Fruit fly (Drosophila melanogaster) whole organism, embryonic: ENCODE data around the gene sob.

Experiments used
- BEAF-32 ChIP-seq: fragments of 200-800 bp; sonication (Bioruptor generic); optimal IDR thresholded peaks from 3 replicates; lab custom pipeline; 2017; ENCODE audit warnings: missing biosample characterization, missing genetic modification characterization, mild to moderate bottlenecking, moderate library complexity, missing genetic modification reagents
- CG10366 ChIP-seq: fragments of 200-800 bp; sonication (Bioruptor generic); IDR thresholded peaks from 2 replicates; pipeline ENCODE4 v1.3.6; 2022; ENCODE audit warnings: missing biosample characterization, missing genetic modification characterization
- CG11696 ChIP-seq: fragments of 200-800 bp; sonication (Bioruptor generic); IDR thresholded peaks from 2 replicates; pipeline ENCODE4 v1.3.6; 2022; ENCODE audit warnings: missing biosample characterization, missing genetic modification characterization
- CG11723 ChIP-seq: fragments of 200-800 bp; sonication (Bioruptor generic); optimal IDR thresholded peaks from 2 replicates; lab custom pipeline; 2017; ENCODE audit warnings: missing biosample characterization, mild to moderate bottlenecking, missing genetic modification characterization
- CG12236 ChIP-seq: fragments of 200-800 bp; sonication (Bioruptor generic); optimal IDR thresholded peaks from 2 replicates; lab custom pipeline; 2016; ENCODE audit warnings: missing biosample characterization, missing genetic modification characterization
- CG13424 ChIP-seq: fragments of 200-800 bp; sonication (Bioruptor generic); optimal IDR thresholded peaks from 2 replicates; lab custom pipeline; 2019; ENCODE audit warnings: missing biosample characterization, mild to moderate bottlenecking, missing genetic modification characterization, moderate library complexity
- CG14710 ChIP-seq: fragments of 200-800 bp; sonication (Bioruptor generic); optimal IDR thresholded peaks from 3 replicates; lab custom pipeline; 2019; ENCODE audit warnings: missing biosample characterization, mild to moderate bottlenecking, missing genetic modification characterization, moderate library complexity
- CG15073 ChIP-seq: fragments of 200-800 bp; sonication (Bioruptor generic); optimal IDR thresholded peaks from 2 replicates; lab custom pipeline; 2016; ENCODE audit warnings: missing biosample characterization, missing genetic modification characterization
- CG1602 ChIP-seq: fragments of 200-800 bp; sonication (Bioruptor generic); optimal IDR thresholded peaks from 3 replicates; lab custom pipeline; 2016; ENCODE audit warnings: missing biosample characterization, missing genetic modification characterization
- CG17361 ChIP-seq: fragments of 200-800 bp; sonication (Bioruptor generic); IDR thresholded peaks from 3 replicates; pipeline ENCODE4 v1.3.6; 2022; ENCODE audit warnings: missing biosample characterization, missing genetic modification characterization
- CG2202 ChIP-seq: fragments of 200-800 bp; sonication (Bioruptor generic); optimal IDR thresholded peaks from 2 replicates; lab custom pipeline; 2018; ENCODE audit warnings: missing biosample characterization, mild to moderate bottlenecking, missing genetic modification characterization
- CG2678 ChIP-seq: fragments of 200-800 bp; sonication (Bioruptor generic); optimal IDR thresholded peaks from 3 replicates; lab custom pipeline; 2019; ENCODE audit warnings: missing biosample characterization, mild to moderate bottlenecking, missing genetic modification characterization, moderate library complexity
- CG32772 ChIP-seq: fragments of 200-800 bp; sonication (Bioruptor generic); IDR thresholded peaks from 2 replicates; pipeline ENCODE4 v1.3.6; 2022; ENCODE audit warnings: missing biosample characterization, missing genetic modification characterization
- CG34422 ChIP-seq: fragments of 200-800 bp; sonication (Bioruptor generic); IDR thresholded peaks from 3 replicates; pipeline ENCODE4 v1.3.6; 2022; ENCODE audit warnings: missing biosample characterization, missing genetic modification characterization
- CG3726 ChIP-seq: fragments of 200-800 bp; sonication (Bioruptor generic); IDR thresholded peaks from 3 replicates; pipeline ENCODE4, ENCODE4 v1.3.6; 2022; ENCODE audit warnings: missing biosample characterization, missing genetic modification characterization
- CG3838 ChIP-seq: fragments of 200-800 bp; sonication (Bioruptor generic); optimal IDR thresholded peaks from 3 replicates; lab custom pipeline; 2016; ENCODE audit warnings: missing biosample characterization, missing genetic modification characterization
- CG4707 ChIP-seq: fragments of 200-800 bp; sonication (Bioruptor generic); optimal IDR thresholded peaks from 2 replicates; lab custom pipeline; 2018; ENCODE audit warnings: missing biosample characterization, mild to moderate bottlenecking, missing genetic modification characterization, moderate library complexity
- CG6689 ChIP-seq: fragments of 200-800 bp; sonication (Bioruptor generic); IDR thresholded peaks from 2 replicates; pipeline ENCODE4 v1.3.6; 2022; ENCODE audit warnings: missing biosample characterization, missing genetic modification characterization
- CG8290 ChIP-seq, 3 experiments: fragments of 200-800 bp; sonication (Bioruptor generic); optimal IDR thresholded peaks; 2 replicates each; lab custom pipeline; 2016 to 2019; ENCODE audit warnings: missing biosample characterization in 3 of 3, missing genetic modification characterization in 3 of 3, mild to moderate bottlenecking in 2 of 3, moderate library complexity in 1 of 3
- CG8924 ChIP-seq: fragments of 200-800 bp; optimal IDR thresholded peaks from 3 replicates; lab custom pipeline; 2019; ENCODE audit warnings: missing biosample characterization, mild to moderate bottlenecking, missing genetic modification characterization, moderate library complexity
- HmgZ ChIP-seq: fragments of 200-800 bp; sonication (Bioruptor generic); optimal IDR thresholded peaks from 2 replicates; lab custom pipeline; 2018; ENCODE audit warnings: missing biosample characterization, mild to moderate bottlenecking, missing genetic modification characterization
- Hr3 ChIP-seq: fragments of 200-800 bp; sonication (Bioruptor generic); optimal IDR thresholded peaks from 3 replicates; lab custom pipeline; 2016; ENCODE audit warnings: missing biosample characterization, missing genetic modification characterization
- Hr51 ChIP-seq, 2 experiments: fragments of 200-800 bp; sonication (Bioruptor generic); optimal IDR thresholded peaks; 2 replicates in 1 of 2; 3 replicates in 1 of 2; lab custom pipeline; 2016 to 2018; ENCODE audit warnings: missing biosample characterization in 2 of 2, missing genetic modification characterization in 2 of 2, mild to moderate bottlenecking in 1 of 2, moderate library complexity in 1 of 2
- Lhr ChIP-seq: fragments of 200-800 bp; sonication (Bioruptor generic); optimal IDR thresholded peaks from 3 replicates; lab custom pipeline; 2017; ENCODE audit warnings: mild to moderate bottlenecking, missing biosample characterization, missing genetic modification reagents, missing genetic modification characterization
- Pdp1 ChIP-seq, 2 experiments: fragments of 200-800 bp; sonication (Bioruptor generic); optimal IDR thresholded peaks; 3 replicates each; lab custom pipeline; 2016; ENCODE audit warnings: missing biosample characterization in 2 of 2, missing genetic modification characterization in 2 of 2, mild to moderate bottlenecking in 1 of 2, moderate library complexity in 1 of 2
- Ptx1 ChIP-seq: fragments of 200-800 bp; sonication (Bioruptor generic); IDR thresholded peaks from 2 replicates; pipeline ENCODE4 v1.3.6; 2022; ENCODE audit warnings: missing biosample characterization, missing genetic modification characterization
- Spps ChIP-seq: fragments of 200-800 bp; sonication (Bioruptor generic); optimal IDR thresholded peaks from 2 replicates; lab custom pipeline; 2018; ENCODE audit warnings: missing biosample characterization, mild to moderate bottlenecking, missing genetic modification characterization
- Trl ChIP-seq, 3 experiments: fragments of >200 bp in 2 of 3; fragments of 200-800 bp in 1 of 3; sonication (Bioruptor generic) in 1 of 3; optimal IDR thresholded peaks; 2 replicates in 1 of 3; 3 replicates in 2 of 3; lab custom pipeline; 2016 to 2017; ENCODE audit warnings: missing biosample characterization in 1 of 3, missing genetic modification characterization in 1 of 3
- Usf ChIP-seq: fragments of 200-800 bp; sonication (Bioruptor generic); optimal IDR thresholded peaks from 2 replicates; lab custom pipeline; 2017; ENCODE audit warnings: missing genotype, missing biosample characterization, missing genetic modification characterization
- chm ChIP-seq: fragments of 200-800 bp; sonication (Bioruptor generic); IDR thresholded peaks from 2 replicates; pipeline ENCODE4 v1.3.6; 2022; ENCODE audit warnings: missing biosample characterization, missing genetic modification characterization
- dmrt11E ChIP-seq: fragments of 200-800 bp; sonication (Bioruptor generic); optimal IDR thresholded peaks from 3 replicates; lab custom pipeline; 2018; ENCODE audit warnings: missing biosample characterization, mild to moderate bottlenecking, missing genetic modification characterization, moderate library complexity
- dpn ChIP-seq, 2 experiments: fragments of 200-800 bp; sonication (Bioruptor generic); optimal IDR thresholded peaks; 3 replicates each; lab custom pipeline; 2016; ENCODE audit warnings: missing biosample characterization in 2 of 2, missing genetic modification characterization in 2 of 2
- esg ChIP-seq: fragments of 200-800 bp; sonication (Bioruptor generic); conservative IDR thresholded peaks from 2 replicates; pipeline ENCODE4 v1.3.6; 2022; ENCODE audit warnings: missing biosample characterization, missing genetic modification characterization
- gsb ChIP-seq: fragments of 200-800 bp; sonication (Bioruptor generic); IDR thresholded peaks from 2 replicates; pipeline ENCODE4 v1.3.6; 2022; ENCODE audit warnings: missing biosample characterization, missing genetic modification characterization
- her ChIP-seq: fragments of 200-800 bp; sonication (Bioruptor generic); optimal IDR thresholded peaks from 2 replicates; lab custom pipeline; 2016; ENCODE audit warnings: missing biosample characterization, missing genetic modification characterization
- ind ChIP-seq: fragments of 200-800 bp; sonication (Bioruptor generic); optimal IDR thresholded peaks from 3 replicates; lab custom pipeline; 2016; ENCODE audit warnings: missing biosample characterization, missing genetic modification characterization
- onecut ChIP-seq: fragments of 200-800 bp; sonication (Bioruptor generic); IDR thresholded peaks from 2 replicates; pipeline ENCODE4 v1.3.6; 2022; ENCODE audit warnings: missing biosample characterization, missing genetic modification characterization
- pnt ChIP-seq: fragments of 200-800 bp; sonication (Bioruptor generic); optimal IDR thresholded peaks from 3 replicates; lab custom pipeline; 2016; ENCODE audit warnings: missing biosample characterization, missing genetic modification characterization
- prd ChIP-seq, 3 experiments: fragments of >200 bp in 2 of 3; fragments of 200-800 bp in 1 of 3; sonication (Bioruptor generic) in 1 of 3; optimal IDR thresholded peaks in 2 of 3; IDR thresholded peaks in 1 of 3; 2 replicates in 2 of 3; 3 replicates in 1 of 3; pipeline versions ENCODE4 v1.3.6 to Lab custom; 2017 to 2022; ENCODE audit warnings: missing biosample characterization in 1 of 3, missing genetic modification characterization in 1 of 3
- ranshi ChIP-seq: fragments of 200-800 bp; sonication (Bioruptor generic); IDR thresholded peaks from 2 replicates; pipeline ENCODE4 v1.3.6; 2022; ENCODE audit warnings: missing biosample characterization, missing genetic modification characterization
- row ChIP-seq: fragments of 200-800 bp; sonication (Bioruptor generic); IDR thresholded peaks from 3 replicates; pipeline ENCODE4 v1.3.6; 2022; ENCODE audit warnings: missing biosample characterization, missing genetic modification characterization
- sc ChIP-seq, 3 experiments: fragments of >200 bp in 2 of 3; fragments of 200-800 bp in 1 of 3; sonication (Bioruptor generic) in 1 of 3; optimal IDR thresholded peaks; 2 replicates in 2 of 3; 3 replicates in 1 of 3; lab custom pipeline; 2017; ENCODE audit warnings: mild to moderate bottlenecking in 1 of 3, missing biosample characterization in 1 of 3, missing genetic modification characterization in 1 of 3, missing genetic modification reagents in 1 of 3
- sens-2 ChIP-seq: fragments of 200-800 bp; sonication (Bioruptor generic); IDR thresholded peaks from 2 replicates; pipeline ENCODE4 v1.3.6; 2022; ENCODE audit warnings: missing biosample characterization, missing genetic modification characterization
- tin ChIP-seq: fragments of 200-800 bp; sonication (Bioruptor generic); optimal IDR thresholded peaks from 3 replicates; lab custom pipeline; 2016; ENCODE audit warnings: missing biosample characterization, missing genetic modification characterization
- toy ChIP-seq: fragments of 200-800 bp; sonication (Bioruptor generic); IDR thresholded peaks from 2 replicates; pipeline ENCODE4 v1.3.6; 2022; ENCODE audit warnings: missing biosample characterization, missing genetic modification characterization
- twi ChIP-seq: fragments of 200-800 bp; optimal IDR thresholded peaks from 2 replicates; lab custom pipeline; 2019; ENCODE audit warnings: missing biosample characterization, mild to moderate bottlenecking, missing genetic modification characterization, moderate library complexity
- vvl ChIP-seq: fragments of 200-800 bp; sonication (Bioruptor generic); IDR thresholded peaks from 2 replicates; pipeline ENCODE4 v1.3.6; 2022; ENCODE audit warnings: missing biosample characterization, missing genetic modification characterization
- zen ChIP-seq: fragments of 200-800 bp; sonication (Bioruptor generic); optimal IDR thresholded peaks from 3 replicates; lab custom pipeline; 2018; ENCODE audit warnings: missing biosample characterization, mild to moderate bottlenecking, missing genetic modification characterization, moderate library complexity

Gene sob

DNA sequence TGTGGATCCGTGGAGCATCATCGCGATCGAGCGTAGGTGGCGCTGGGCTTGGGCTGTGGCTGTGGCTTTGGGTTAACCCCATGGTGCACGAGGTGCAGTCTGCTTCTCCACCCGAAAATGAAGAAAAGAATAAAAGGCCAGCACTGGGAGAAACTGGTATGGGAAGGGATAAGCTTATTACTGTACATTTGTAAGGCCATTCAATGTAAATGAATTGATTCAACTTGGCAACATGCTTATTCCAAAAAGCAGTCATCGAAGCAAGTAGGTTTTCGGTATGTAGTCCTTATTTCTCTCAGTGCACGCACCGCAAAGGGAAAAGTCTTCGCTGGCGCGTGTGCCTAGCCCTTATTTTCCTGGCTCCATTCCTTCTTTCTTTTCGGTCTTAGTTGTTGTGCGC, 14.0 kb downstream of the sob start (continued):
- TF ChIP-seq CG11696 (GFP tag; lab: Robert Waterston, UW) (0 out of 2 replicates have a peak, but pooled peaks have one; percentile 24), CG2678 (tag; lab: Kevin White, UChicago) (peak; percentile 41), CG17361 (GFP tag; lab: Robert Waterston, UW) (peak; percentile 62; the same call in 2 of the 3 replicates), CG2202 (tag; lab: Kevin White, UChicago) (peak; percentile 51), CG10366 (GFP tag; lab: Robert Waterston, UW) (no peak), Lhr (peak; percentile 0), zen (tag; lab: Kevin White, UChicago) (peak; percentile 45), chm (peak; percentile 52; the same call in 1 of the 2 replicates), onecut (GFP tag; lab: Robert Waterston, UW) (0 out of 2 replicates have a peak, but pooled peaks have one; percentile 21), gsb (GFP tag; lab: Robert Waterston, UW) (no peak), CG6689 (GFP tag; lab: Robert Waterston, UW) (peak; percentile 46; the same call in 1 of the 2 replicates), Pdp1 (GFP tag; optimal IDR thresholded peaks at IDR 0.05; lab: Kevin White, UChicago) (peak; percentile 26 to 43), row (GFP tag; lab: Robert Waterston, UW) (peak; percentile 56), sc (optimal IDR thresholded peaks at IDR 0.05; lab: Kevin White, UChicago) (no peak), sc (GFP tag; optimal IDR thresholded peaks at IDR 0.05; lab: Kevin White, UChicago) (peak; percentile 43), toy (GFP tag; lab: Robert Waterston, UW) (no peak), her (GFP tag; lab: Kevin White, UChicago) (peak; percentile 8), ranshi (peak; percentile 48; the same call in 1 of the 2 replicates), vvl (GFP tag; lab: Robert Waterston, UW) (peak; percentile 67), twi (tag; lab: Kevin White, UChicago) (peak; percentile 25), Spps (tag; lab: Kevin White, UChicago) (peak; percentile 31), Ptx1 (GFP tag; lab: Robert Waterston, UW) (peak; percentile 32; the same call in 1 of the 2 replicates), prd (optimal IDR thresholded peaks at IDR 0.05; lab: Kevin White, UChicago) (no peak), prd (GFP tag; IDR thresholded peaks at IDR 0.05; lab: Robert Waterston, UW) (peak; percentile 72; the same call in 2 of the 3 replicates), ind (peak; percentile 5), Hr3 (GFP tag; lab: Kevin White, UChicago) (peak; percentile 5), sens-2 (peak; percentile 25; the same call in 1 of the 2 replicates), CG34422 (GFP tag; lab: Robert Waterston, UW) (no peak), CG15073 (no peak), pnt (GFP tag; lab: Kevin White, UChicago) (peak; percentile 50), Trl (optimal IDR thresholded peaks at IDR 0.05; lab: Kevin White, UChicago) (no peak), Trl (GFP tag; optimal IDR thresholded peaks at IDR 0.05; lab: Kevin White, UChicago) (peak; percentile 29), CG8290 (GFP tag; optimal IDR thresholded peaks at IDR 0.05; lab: Kevin White, UChicago) (peak; percentile 6), CG8290 (tag; optimal IDR thresholded peaks at IDR 0.05; lab: Kevin White, UChicago) (no peak), CG4707 (GFP tag; lab: Kevin White, UChicago) (no peak), tin (GFP tag; lab: Kevin White, UChicago) (peak; percentile 55), Usf (GFP tag; lab: Kevin White, UChicago) (peak; percentile 25), dpn (GFP tag; optimal IDR thresholded peaks at IDR 0.05; lab: Kevin White, UChicago) (peak in 1 of 2 experiments; percentile 11), Hr51 (GFP tag; optimal IDR thresholded peaks at IDR 0.05; lab: Kevin White, UChicago) (no peak), CG3838 (GFP tag; lab: Kevin White, UChicago) (no peak), CG3726 (GFP tag; lab: Robert Waterston, UW) (no peak), CG11723 (GFP tag; lab: Kevin White, UChicago) (no peak), CG8924 (tag; lab: Kevin White, UChicago) (peak; percentile 8), CG1602 (GFP tag; lab: Kevin White, UChicago) (peak; percentile 23), CG13424 (peak; percentile 14), esg (GFP tag; lab: Robert Waterston, UW) (no peak), CG12236 (GFP tag; lab: Kevin White, UChicago) (peak; percentile 7), CG32772 (peak; percentile 45; the same call in 1 of the 2 replicates), dmrt11E (tag; lab: Kevin White, UChicago) (peak; percentile 79), BEAF-32 (no peak), CG14710 (peak; percentile 62), HmgZ (tag; lab: Kevin White, UChicago) (no peak)
